Worm (Caenorhabditis elegans) whole organism, mixed stage, embryonic: Measurements from ENCODE around the gene gcy-18.

Source experiments
- ces-1 ChIP-seq: fragments of 150-350 bp; optimal IDR thresholded peaks from 2 replicates; lab custom pipeline; 2014; ENCODE audit warnings: missing biosample characterization, missing genetic modification reagents, missing genetic modification characterization
- cnd-1 ChIP-seq: fragments of 200-800 bp; sonication (Bioruptor generic); optimal IDR thresholded peaks from 2 replicates; lab custom pipeline; 2018; ENCODE audit warnings: mild to moderate bottlenecking, missing genetic modification characterization, missing compliant biosample characterization
- lsy-2 ChIP-seq: fragments of 150-350 bp; optimal IDR thresholded peaks from 2 replicates; lab custom pipeline; 2014; ENCODE audit warnings: missing biosample characterization, missing genetic modification characterization
- mep-1 ChIP-seq: fragments of 150-350 bp; optimal IDR thresholded peaks from 2 replicates; lab custom pipeline; 2017; ENCODE audit warnings: missing biosample characterization, missing genetic modification reagents, missing genetic modification characterization, inconsistent platforms
- nhr-2 ChIP-seq: fragments of 150-350 bp; optimal IDR thresholded peaks from 2 replicates; lab custom pipeline; 2014; ENCODE audit warnings: missing biosample characterization, missing genetic modification characterization
- pha-4 ChIP-seq: fragments of 150-350 bp; optimal IDR thresholded peaks from 2 replicates; lab custom pipeline; 2018; ENCODE audit warnings: missing biosample characterization, missing genetic modification reagents, missing genetic modification characterization
- snpc-4 ChIP-seq: fragments of 150-350 bp; optimal IDR thresholded peaks from 2 replicates; lab custom pipeline; 2014; ENCODE audit warnings: missing biosample characterization, missing genetic modification characterization
- unc-39 ChIP-seq: fragments of 150-350 bp; optimal IDR thresholded peaks from 2 replicates; lab custom pipeline; 2014; ENCODE audit warnings: missing biosample characterization, missing genetic modification characterization

- no peak for TF ChIP-seq cnd-1 (tag; lab: Kevin White, UChicago)
- TF ChIP-seq unc-39 (tag; lab: Kevin White, UChicago), result no peak
- TF ChIP-seq lsy-2, result no peak
- TF ChIP-seq nhr-2 (tag; lab: Kevin White, UChicago), result no peak
- TF ChIP-seq mep-1 (tag; lab: Kevin White, UChicago), result no peak
- TF ChIP-seq ces-1, result no peak
- TF ChIP-seq pha-4 (tag; lab: Kevin White, UChicago), result no peak
- no peak for TF ChIP-seq snpc-4 (tag; lab: Kevin White, UChicago)
These were observed 42.7 kb downstream of the gcy-18 start, which contains the start of gene K08D8.2 for ce11 chrIV:12902430-12903110.
